Worm (Caenorhabditis elegans): ENCODE measurements around the gene Y42G9A.1.

Y42G9A.1 gene

ce11 chrIII:6198378-6199234, 48.8 kb downstream of the Y42G9A.1 start, which contains the start of the genes C23G10.7 and rpn-2 (continued):
- TF ChIP-seq athp-1 (tag; optimal IDR thresholded peaks at IDR 0.05) (peak; percentile 41), mxl-1 (tag; optimal IDR thresholded peaks at IDR 0.05) (no peak), mel-28 (tag; optimal IDR thresholded peaks at IDR 0.05; ENCODE audit: borderline replicate concordance) (no peak), ceh-27 (GFP tag; optimal IDR thresholded peaks at IDR 0.05) (no peak), B0261.1 (tag; optimal IDR thresholded peaks at IDR 0.05) (no peak), ekl-4 (GFP tag; IDR thresholded peaks at IDR 0.05) (peak; percentile 29; the same call in 1 of the 2 replicates), Y67H2A.10 (GFP tag; conservative IDR thresholded peaks at IDR 0.05) (no peak), egl-44 (GFP tag; IDR thresholded peaks at IDR 0.05) (no peak), hlh-12 (tag; optimal IDR thresholded peaks at IDR 0.05) (no peak), dpl-1 (GFP tag; optimal IDR thresholded peaks at IDR 0.05) (peak; percentile 62), B0019.2 (GFP tag; conservative IDR thresholded peaks at IDR 0.05) (0 out of 2 replicates have a peak, but pooled peaks have one; percentile 29), ztf-26 (tag; optimal IDR thresholded peaks at IDR 0.05) (no peak), ceh-91 (GFP tag; IDR thresholded peaks at IDR 0.05) (peak; percentile 60), zfh-2 (GFP tag; conservative IDR thresholded peaks at IDR 0.05) (no peak), hlh-26 (GFP tag; conservative IDR thresholded peaks at IDR 0.05) (no peak), ceh-100 (GFP tag; IDR thresholded peaks at IDR 0.05) (no peak), cebp-2 (GFP tag; IDR thresholded peaks at IDR 0.05) (no peak), nfya-1 (tag; optimal IDR thresholded peaks at IDR 0.05; ENCODE audit: borderline replicate concordance, insufficient read depth) (no peak), let-607 (tag; optimal IDR thresholded peaks at IDR 0.05) (peak in 1 of 2 experiments; percentile 48), mcd-1 (GFP tag; IDR thresholded peaks at IDR 0.05) (peak; percentile 72), nhr-179 (tag; optimal IDR thresholded peaks at IDR 0.05) (no peak), nfyb-1 (GFP tag; IDR thresholded peaks at IDR 0.05) (no peak), ztf-18 (tag; optimal IDR thresholded peaks at IDR 0.05) (peak; percentile 97), pbrm-1 (GFP tag; IDR thresholded peaks at IDR 0.05) (0 out of 2 replicates have a peak, but pooled peaks have one; percentile 46), rcor-1 (GFP tag; IDR thresholded peaks at IDR 0.05) (no peak), hmg-20 (GFP tag; IDR thresholded peaks at IDR 0.05) (no peak), nhr-80 (tag; optimal IDR thresholded peaks at IDR 0.05) (peak; percentile 22), attf-3 (GFP tag; conservative IDR thresholded peaks at IDR 0.05) (peak; percentile 47; the same call in 1 of the 2 replicates), snpc-4 (GFP tag; optimal IDR thresholded peaks at IDR 0.05) (peak; percentile 1), snpc-4 (tag; optimal IDR thresholded peaks at IDR 0.05) (peak in 1 of 4 experiments; percentile 60), snpc-1.3 (tag; optimal IDR thresholded peaks at IDR 0.05; ENCODE audit: insufficient read depth) (no peak), ZK185.1 (tag; optimal IDR thresholded peaks at IDR 0.05; ENCODE audit: poor library complexity, severe bottlenecking) (no peak), Y56A3A.18 (GFP tag; IDR thresholded peaks at IDR 0.05) (no peak), C06A6.2 (GFP tag; conservative IDR thresholded peaks at IDR 0.05) (no peak), F22D6.2 (tag; optimal IDR thresholded peaks at IDR 0.05) (no peak), akir-1 (GFP tag; optimal IDR thresholded peaks at IDR 0.05) (no peak), rec-8 (tag; optimal IDR thresholded peaks at IDR 0.05) (no peak), rpc-1 (optimal IDR thresholded peaks at IDR 0.05) (peak; percentile 30), rpc-1 (tag; optimal IDR thresholded peaks at IDR 0.05) (no peak), attf-6 (GFP tag; IDR thresholded peaks at IDR 0.05) (no peak), nhr-90 (tag; optimal IDR thresholded peaks at IDR 0.05) (no peak), nhr-120 (GFP tag; IDR thresholded peaks at IDR 0.05) (no peak), aptf-2 (GFP tag; conservative IDR thresholded peaks at IDR 0.05) (no peak), snpc-1.1 (tag; optimal IDR thresholded peaks at IDR 0.05; ENCODE audit: insufficient read depth) (peak; percentile 51), cebp-1 (GFP tag; IDR thresholded peaks at IDR 0.05) (no peak), cebp-1 (tag; optimal IDR thresholded peaks at IDR 0.05) (peak; percentile 67), Y79H2A.3 (GFP tag; conservative IDR thresholded peaks at IDR 0.05) (no peak)
